Worm (Caenorhabditis elegans) whole organism, L4 larva: ENCODE measurements around the gene pig-1.

Experiments used
- D1046.2 ChIP-seq: fragments of 200-800 bp; sonication (Bioruptor generic); IDR thresholded peaks from 2 replicates; pipeline ENCODE4 v1.3.6; 2022; ENCODE audit warnings: missing genetic modification characterization, missing compliant biosample characterization
- F26F4.8 ChIP-seq: fragments of 200-800 bp; sonication (Bioruptor generic); conservative IDR thresholded peaks from 2 replicates; pipeline ENCODE4 v1.3.6; 2022; ENCODE audit warnings: missing genetic modification characterization, missing compliant biosample characterization
- F37D6.2 ChIP-seq: sonication (generic microtip); optimal IDR thresholded peaks from 2 replicates; lab custom pipeline; 2016; ENCODE audit warnings: mild to moderate bottlenecking, missing genetic modification characterization, missing compliant biosample characterization
- F49E8.2 ChIP-seq: sonication (generic microtip); optimal IDR thresholded peaks from 2 replicates; lab custom pipeline; 2016; ENCODE audit warnings: missing compliant biosample characterization, mild to moderate bottlenecking, missing genetic modification characterization, borderline replicate concordance
- Y105C5A.15 ChIP-seq: fragments of 200-800 bp; sonication (Bioruptor generic); IDR thresholded peaks from 2 replicates; pipeline ENCODE4 v1.3.6; 2022; ENCODE audit warnings: missing genetic modification characterization, missing compliant biosample characterization
- Y48G9A.11 ChIP-seq: fragments of 200-800 bp; sonication (Bioruptor generic); IDR thresholded peaks from 2 replicates; pipeline ENCODE4 v1.3.6; 2022; ENCODE audit warnings: missing genetic modification reagents, missing genetic modification characterization, missing compliant biosample characterization
- aha-1 ChIP-seq: fragments of 150-350 bp; peaks from one replicate; lab custom pipeline; 2014; ENCODE audit warnings: missing biosample characterization, missing genetic modification characterization
- aly-2 ChIP-seq: sonication (generic microtip); optimal IDR thresholded peaks from 2 replicates; lab custom pipeline; 2018; ENCODE audit warnings: missing biosample characterization, missing genetic modification characterization
- ama-1 ChIP-seq: fragments of 150-350 bp; optimal IDR thresholded peaks from 2 replicates; lab custom pipeline; 2014; ENCODE audit warnings: inconsistent platforms, mixed read lengths
- ceh-28 ChIP-seq: fragments of 150-350 bp; optimal IDR thresholded peaks from 2 replicates; lab custom pipeline; 2014; ENCODE audit warnings: missing biosample characterization, missing genetic modification reagents, missing genetic modification characterization
- cey-2 ChIP-seq: sonication (generic microtip); optimal IDR thresholded peaks from 3 replicates; lab custom pipeline; 2017; ENCODE audit warnings: missing genetic modification characterization, mild to moderate bottlenecking, missing compliant biosample characterization, antibody characterized with exemption, borderline replicate concordance; ENCODE audit not compliant: insufficient read depth
- daf-12 ChIP-seq: fragments of 150-350 bp; optimal IDR thresholded peaks from 2 replicates; lab custom pipeline; 2014; ENCODE audit warnings: missing biosample characterization, missing genetic modification reagents, missing genetic modification characterization
- daf-16 ChIP-seq, 3 experiments: sonication (generic microtip); optimal IDR thresholded peaks; 2 replicates each; lab custom pipeline; 2016 to 2017; ENCODE audit warnings: missing genetic modification characterization in 3 of 3, missing genetic modification reagents in 3 of 3, mild to moderate bottlenecking in 2 of 3, missing compliant biosample characterization in 2 of 3, missing biosample characterization in 1 of 3, moderate library complexity in 1 of 3
- daf-8 ChIP-seq: fragments of 200-800 bp; sonication (Bioruptor generic); IDR thresholded peaks from 2 replicates; pipeline ENCODE4 v1.3.6; 2022; ENCODE audit warnings: missing genetic modification characterization, missing compliant biosample characterization
- dmd-8 ChIP-seq: fragments of 200-800 bp; sonication (Bioruptor generic); IDR thresholded peaks from 2 replicates; pipeline ENCODE4 v1.3.6; 2022; ENCODE audit warnings: missing genetic modification characterization, missing compliant biosample characterization
- dmd-9 ChIP-seq: fragments of 200-800 bp; sonication (Bioruptor generic); IDR thresholded peaks from 2 replicates; pipeline ENCODE4 v1.3.6; 2022; ENCODE audit warnings: missing genetic modification reagents, missing genetic modification characterization, missing compliant biosample characterization
- egl-43 ChIP-seq: fragments of 200-800 bp; sonication (Bioruptor generic); IDR thresholded peaks from 2 replicates; pipeline ENCODE4 v1.3.6; 2022; ENCODE audit warnings: missing genetic modification reagents, missing genetic modification characterization, missing compliant biosample characterization
- fkh-10 ChIP-seq: fragments of 150-350 bp; optimal IDR thresholded peaks from 2 replicates; lab custom pipeline; 2014; ENCODE audit warnings: missing biosample characterization, missing genetic modification reagents, missing genetic modification characterization
- fos-1 ChIP-seq: fragments of 150-350 bp; optimal IDR thresholded peaks from 2 replicates; lab custom pipeline; 2014; ENCODE audit warnings: missing biosample characterization, missing genetic modification characterization
- hif-1 ChIP-seq, 2 experiments: sonication (generic microtip); optimal IDR thresholded peaks; 2 replicates each; lab custom pipeline; 2016 to 2017; ENCODE audit warnings: missing compliant biosample characterization in 2 of 2, missing genetic modification characterization in 2 of 2, missing genetic modification reagents in 2 of 2, missing genotype in 2 of 2, mild to moderate bottlenecking in 1 of 2
- hmg-1.1 ChIP-seq: fragments of 200-800 bp; sonication (Bioruptor generic); IDR thresholded peaks from 2 replicates; pipeline ENCODE4 v1.3.6; 2022; ENCODE audit warnings: missing genetic modification reagents, missing genetic modification characterization, missing compliant biosample characterization
- jun-1 ChIP-seq: fragments of 150-350 bp; optimal IDR thresholded peaks from 2 replicates; lab custom pipeline; 2014; ENCODE audit warnings: missing biosample characterization, missing genetic modification reagents, missing genetic modification characterization
- lin-1 ChIP-seq: fragments of 200-800 bp; sonication (Bioruptor generic); IDR thresholded peaks from 2 replicates; pipeline ENCODE4 v1.3.6; 2022; ENCODE audit warnings: missing genetic modification reagents, missing genetic modification characterization, missing compliant biosample characterization
- lin-29 ChIP-seq: fragments of 200-800 bp; sonication (Bioruptor generic); IDR thresholded peaks from 2 replicates; pipeline ENCODE4 v1.3.6; 2022; ENCODE audit warnings: missing genetic modification reagents, missing genetic modification characterization, missing compliant biosample characterization
- madf-5 ChIP-seq, 2 experiments: fragments of 200-800 bp; sonication (Bioruptor generic); IDR thresholded peaks; 2 replicates each; pipeline ENCODE4 v1.3.6; 2022; ENCODE audit warnings: missing compliant biosample characterization in 2 of 2, missing genetic modification characterization in 2 of 2
- mes-2 ChIP-seq: sonication (generic microtip); optimal IDR thresholded peaks from 2 replicates; lab custom pipeline; 2016; ENCODE audit warnings: missing genotype, mild to moderate bottlenecking, missing genetic modification characterization, missing compliant biosample characterization; ENCODE audit not compliant: poor library complexity, severe bottlenecking
- nhr-11 ChIP-seq: fragments of 150-350 bp; optimal IDR thresholded peaks from 2 replicates; lab custom pipeline; 2014; ENCODE audit warnings: missing biosample characterization, missing genetic modification characterization
- nhr-237 ChIP-seq: sonication (generic microtip); optimal IDR thresholded peaks from 2 replicates; lab custom pipeline; 2017; ENCODE audit warnings: missing biosample characterization, missing genetic modification characterization
- nhr-41 ChIP-seq: fragments of 200-800 bp; sonication (Bioruptor generic); IDR thresholded peaks from 2 replicates; pipeline ENCODE4 v1.3.6; 2022; ENCODE audit warnings: missing genetic modification reagents, missing genetic modification characterization, missing compliant biosample characterization
- nhr-77 ChIP-seq: fragments of 150-350 bp; optimal IDR thresholded peaks from 2 replicates; lab custom pipeline; 2014; ENCODE audit warnings: missing biosample characterization, missing genetic modification characterization
- pqm-1 ChIP-seq: sonication (generic microtip); optimal IDR thresholded peaks from 2 replicates; lab custom pipeline; 2017; ENCODE audit warnings: missing biosample characterization, missing genetic modification characterization
- saeg-2 ChIP-seq: fragments of 200-800 bp; sonication (Bioruptor generic); IDR thresholded peaks from 2 replicates; pipeline ENCODE4 v1.3.6; 2022; ENCODE audit warnings: missing genetic modification reagents, missing genetic modification characterization, missing compliant biosample characterization
- set-16 ChIP-seq: fragments of 200-800 bp; sonication (Bioruptor generic); IDR thresholded peaks from 2 replicates; pipeline ENCODE4 v1.3.6; 2022; ENCODE audit warnings: missing genetic modification reagents, missing genetic modification characterization, missing compliant biosample characterization
- spr-1 ChIP-seq: sonication (generic microtip); optimal IDR thresholded peaks from 2 replicates; lab custom pipeline; 2016; ENCODE audit warnings: mild to moderate bottlenecking, missing genetic modification characterization, missing compliant biosample characterization
- unc-62 ChIP-seq, 3 experiments: fragments of 150-350 bp in 1 of 3; sonication (generic microtip); optimal IDR thresholded peaks in 2 of 3; peaks in 1 of 3; 1 replicate in 1 of 3; 2 replicates in 2 of 3; lab custom pipeline; 2014 to 2017; ENCODE audit warnings: missing biosample characterization in 3 of 3, missing genetic modification characterization in 3 of 3, missing genetic modification reagents in 3 of 3, missing genotype in 1 of 3

pig-1 gene

ce11 chrIV:484004-484403, 35.3 kb downstream of the pig-1 start:
- TF ChIP-seq ama-1 (lab: Kevin White, UChicago) = no peak
- no peak for TF ChIP-seq daf-16 (GFP tag; optimal IDR thresholded peaks at IDR 0.05; lab: Kevin White, UChicago)
- TF ChIP-seq daf-16 (tag; optimal IDR thresholded peaks at IDR 0.05; lab: Kevin White, UChicago) = no peak
- TF ChIP-seq hif-1 (tag; optimal IDR thresholded peaks at IDR 0.05; lab: Kevin White, UChicago) = peak in 1 of 2 experiments; percentile 89
- no peak for TF ChIP-seq F49E8.2 (tag; lab: Kevin White, UChicago)
- TF ChIP-seq aly-2 (tag; lab: Kevin White, UChicago) = no peak
- peak; percentile 70 for TF ChIP-seq aha-1

- TF ChIP-seq daf-16 (GFP tag; optimal IDR thresholded peaks at IDR 0.05; lab: Kevin White, UChicago) (no peak), daf-16 (tag; optimal IDR thresholded peaks at IDR 0.05; lab: Kevin White, UChicago) (no peak), aha-1 (peak; percentile 15)
Observed at ce11 chrIV:481067-481466, 38.2 kb downstream of the pig-1 start, which contains the start of gene npr-37. npr-37 (minus strand) TSS chrIV:481167.

DNA sequence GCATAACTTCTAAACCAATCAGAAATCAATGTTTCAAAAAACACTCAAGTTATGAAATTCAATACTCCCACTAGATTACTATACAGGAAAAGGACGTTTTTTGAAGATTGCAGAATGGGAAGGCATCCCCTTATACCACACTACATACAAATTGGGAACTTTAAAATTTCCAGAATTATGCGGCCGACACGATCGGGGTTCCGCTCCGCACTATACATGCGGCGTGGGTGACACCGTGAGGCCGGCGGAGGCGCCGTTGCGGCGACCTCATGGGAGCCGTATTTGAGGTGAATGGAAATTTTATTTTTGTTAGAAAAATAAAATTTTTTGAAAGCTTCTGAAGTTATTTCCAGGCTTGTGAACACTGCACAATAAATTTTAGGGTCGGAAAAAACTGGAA, 51.0 kb downstream of the pig-1 start:
- TF ChIP-seq F26F4.8 (0 out of 2 replicates have a peak, but pooled peaks have one; percentile 41), fkh-10 (GFP tag; lab: Kevin White, UChicago) (no peak)

DNA sequence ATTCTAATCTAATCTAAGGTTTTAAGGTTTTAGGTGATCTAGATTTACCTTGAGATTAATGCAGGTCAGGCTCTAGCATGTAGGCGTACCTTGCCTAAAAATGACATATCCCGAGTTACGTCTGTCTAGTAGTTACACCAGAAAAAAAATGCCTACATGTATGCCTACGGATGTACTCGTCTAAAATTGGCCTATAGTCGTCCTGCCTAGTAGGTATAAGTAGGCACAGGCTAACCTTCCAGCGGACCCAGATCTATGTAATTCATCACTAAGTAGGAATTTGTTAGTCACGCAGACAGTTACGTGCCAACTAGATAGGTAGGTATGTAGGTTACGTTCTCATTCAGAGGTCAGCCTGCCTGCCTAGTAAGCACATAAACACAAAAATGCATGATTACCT, 52.0 kb downstream of the pig-1 start:
- TF ChIP-seq daf-16 (GFP tag; optimal IDR thresholded peaks at IDR 0.05; lab: Kevin White, UChicago) (no peak), daf-16 (tag; optimal IDR thresholded peaks at IDR 0.05; lab: Kevin White, UChicago) (no peak), unc-62 (GFP tag; optimal IDR thresholded peaks at IDR 0.05 in 1 of 2; lab: Kevin White, UChicago) (peak in 1 of 2 experiments; percentile 91), unc-62 (tag; optimal IDR thresholded peaks at IDR 0.05; lab: Kevin White, UChicago) (no peak)

ce11 chrIV:466569-466968, 52.7 kb downstream of the pig-1 start:
- TF ChIP-seq lin-1 (GFP tag; lab: Robert Waterston, UW) (no peak), F37D6.2 (no peak), unc-62 (GFP tag; optimal IDR thresholded peaks at IDR 0.05 in 1 of 2; lab: Kevin White, UChicago) (peak in 1 of 2 experiments; percentile 97), unc-62 (tag; optimal IDR thresholded peaks at IDR 0.05; lab: Kevin White, UChicago) (no peak)

DNA sequence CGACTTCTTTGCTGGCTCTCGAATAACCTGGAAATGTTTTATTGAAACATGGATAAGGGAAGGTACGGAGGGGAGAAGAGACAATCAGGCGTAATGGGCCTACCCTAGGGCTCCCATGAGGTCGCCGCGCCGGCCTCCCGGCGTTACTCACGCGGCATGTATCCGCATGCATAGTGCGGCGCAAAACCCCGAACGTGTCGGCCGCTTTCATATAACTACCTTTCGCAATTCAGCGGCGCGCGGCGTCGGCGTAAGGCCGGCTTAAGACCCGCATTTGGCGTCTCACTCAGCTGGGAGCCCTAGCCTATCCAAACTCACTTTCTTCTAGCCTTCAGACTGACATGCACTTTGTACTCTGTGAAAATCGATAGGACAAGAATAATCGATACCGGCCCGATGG, 57.2 kb downstream of the pig-1 start:
- TF ChIP-seq nhr-77 (tag; lab: Kevin White, UChicago) (no peak), F37D6.2 (no peak), set-16 (GFP tag; lab: Robert Waterston, UW) (peak; percentile 80), spr-1 (tag; lab: Kevin White, UChicago) (no peak), saeg-2 (GFP tag; lab: Robert Waterston, UW) (0 out of 2 replicates have a peak, but pooled peaks have one; percentile 55), dmd-8 (GFP tag; lab: Robert Waterston, UW) (no peak), hif-1 (tag; optimal IDR thresholded peaks at IDR 0.05; lab: Kevin White, UChicago) (no peak), mes-2 (tag; lab: Kevin White, UChicago) (no peak), madf-5 (GFP tag; IDR thresholded peaks at IDR 0.05; lab: Robert Waterston, UW) (no peak), nhr-237 (tag; lab: Kevin White, UChicago) (no peak), hmg-1.1 (GFP tag; lab: Robert Waterston, UW) (no peak), D1046.2 (GFP tag; lab: Robert Waterston, UW) (no peak), pqm-1 (tag; lab: Kevin White, UChicago) (no peak), daf-12 (tag; lab: Kevin White, UChicago) (no peak), fos-1 (no peak), aly-2 (tag; lab: Kevin White, UChicago) (no peak)

ce11 chrIV:460614-461079, 58.6 kb downstream of the pig-1 start, which contains the start of gene M04G7.2:
M04G7.2 (minus strand) TSS chrIV:461029.
- 0 out of 2 replicates have a peak, but pooled peaks have one; percentile 24 for TF ChIP-seq Y105C5A.15 (GFP tag; lab: Robert Waterston, UW)
- TF ChIP-seq egl-43 (GFP tag; lab: Robert Waterston, UW) = peak; percentile 73
- 0 out of 2 replicates have a peak, but pooled peaks have one; percentile 56 for TF ChIP-seq dmd-9 (GFP tag; lab: Robert Waterston, UW)
- TF ChIP-seq set-16 (GFP tag; lab: Robert Waterston, UW) = peak; percentile 91
- no peak for TF ChIP-seq cey-2 (tag; lab: Kevin White, UChicago)
- no peak for TF ChIP-seq lin-29 (GFP tag; lab: Robert Waterston, UW)
- TF ChIP-seq hif-1 (tag; optimal IDR thresholded peaks at IDR 0.05; lab: Kevin White, UChicago) = peak in 1 of 2 experiments; percentile 26
- TF ChIP-seq hmg-1.1 (GFP tag; lab: Robert Waterston, UW) = 0 out of 2 replicates have a peak, but pooled peaks have one; percentile 12
- no peak for TF ChIP-seq ceh-28 (tag; lab: Kevin White, UChicago)
- 0 out of 2 replicates have a peak, but pooled peaks have one; percentile 13 for TF ChIP-seq Y48G9A.11 (GFP tag; lab: Robert Waterston, UW)
- no peak for TF ChIP-seq nhr-11 (tag; lab: Kevin White, UChicago)
- TF ChIP-seq nhr-41 (GFP tag; lab: Robert Waterston, UW) = no peak
- TF ChIP-seq jun-1 (tag; lab: Kevin White, UChicago) = no peak
- peak; percentile 17; the same call in 1 of the 2 replicates for TF ChIP-seq daf-8 (GFP tag; lab: Robert Waterston, UW)
